Fruit fly (Drosophila melanogaster) whole organism, prepupa: ENCODE data around the gene qtc.
A peak's percentile ranks its signal among the peaks of the same experiment; 100 is the strongest.

ENCODE experiments used
- Blimp-1 ChIP-seq: fragments of 200-800 bp; sonication (Bioruptor generic); optimal IDR thresholded peaks from 3 replicates; lab custom pipeline; 2017; ENCODE audit warnings: missing biosample characterization, missing genetic modification characterization, mild to moderate bottlenecking, moderate library complexity, missing genetic modification reagents
- CG10631 ChIP-seq: fragments of 200-800 bp; sonication (Bioruptor generic); optimal IDR thresholded peaks from 2 replicates; lab custom pipeline; 2016; ENCODE audit warnings: missing biosample characterization, missing genetic modification characterization
- CG10669 ChIP-seq: fragments of 200-800 bp; sonication (Bioruptor generic); optimal IDR thresholded peaks from 3 replicates; lab custom pipeline; 2018; ENCODE audit warnings: missing biosample characterization, mild to moderate bottlenecking, missing genetic modification characterization, moderate library complexity
- CG11294 ChIP-seq: fragments of 200-800 bp; sonication (Bioruptor generic); IDR thresholded peaks from 2 replicates; pipeline ENCODE4 v1.3.6; 2022; ENCODE audit warnings: missing biosample characterization, missing genetic modification characterization
- CG11902 ChIP-seq: fragments of 200-800 bp; sonication (Bioruptor generic); optimal IDR thresholded peaks from 3 replicates; lab custom pipeline; 2016; ENCODE audit warnings: missing biosample characterization, missing genetic modification characterization
- CG15336 ChIP-seq: fragments of 200-800 bp; sonication (Bioruptor generic); IDR thresholded peaks from 2 replicates; pipeline ENCODE4 v1.3.6; 2022; ENCODE audit warnings: missing biosample characterization, missing genetic modification characterization
- CG1621 ChIP-seq: fragments of 200-800 bp; sonication (Bioruptor generic); optimal IDR thresholded peaks from 3 replicates; lab custom pipeline; 2018; ENCODE audit warnings: missing biosample characterization, mild to moderate bottlenecking, missing genetic modification characterization
- CG16779 ChIP-seq: fragments of 200-800 bp; sonication (Bioruptor generic); optimal IDR thresholded peaks from 3 replicates; lab custom pipeline; 2017; ENCODE audit warnings: missing biosample characterization, mild to moderate bottlenecking, missing genetic modification characterization
- CG3032 ChIP-seq: fragments of 200-800 bp; optimal IDR thresholded peaks from 2 replicates; lab custom pipeline; 2019; ENCODE audit warnings: missing biosample characterization, mild to moderate bottlenecking, missing genetic modification characterization, moderate library complexity
- CG31627 ChIP-seq: fragments of 200-800 bp; sonication (Bioruptor generic); optimal IDR thresholded peaks from 3 replicates; lab custom pipeline; 2016; ENCODE audit warnings: missing biosample characterization, missing genetic modification characterization
- CG34406 ChIP-seq: fragments of 200-800 bp; sonication (Bioruptor generic); optimal IDR thresholded peaks from 3 replicates; lab custom pipeline; 2016; ENCODE audit warnings: missing biosample characterization, missing genetic modification characterization
- CG6163 ChIP-seq: fragments of 200-800 bp; sonication (Bioruptor generic); IDR thresholded peaks from 3 replicates; pipeline ENCODE4 v1.3.6; 2022; ENCODE audit warnings: missing biosample characterization, missing genetic modification characterization
- CG6276 ChIP-seq: fragments of 200-800 bp; sonication (Bioruptor generic); optimal IDR thresholded peaks from 2 replicates; lab custom pipeline; 2017; ENCODE audit warnings: missing biosample characterization, mild to moderate bottlenecking, missing genetic modification characterization
- CG6792 ChIP-seq: fragments of 200-800 bp; sonication (Bioruptor generic); optimal IDR thresholded peaks from 3 replicates; lab custom pipeline; 2016; ENCODE audit warnings: missing biosample characterization, missing genetic modification characterization
- CG6808 ChIP-seq: fragments of 200-800 bp; sonication (Bioruptor generic); optimal IDR thresholded peaks from 3 replicates; lab custom pipeline; 2017; ENCODE audit warnings: missing biosample characterization, missing genetic modification characterization, mild to moderate bottlenecking, moderate library complexity, missing genetic modification reagents
- CG6854 ChIP-seq: fragments of 200-800 bp; sonication (Bioruptor generic); optimal IDR thresholded peaks from 2 replicates; lab custom pipeline; 2017; ENCODE audit warnings: missing biosample characterization, mild to moderate bottlenecking, missing genetic modification characterization
- CG7368 ChIP-seq: fragments of 200-800 bp; sonication (Bioruptor generic); optimal IDR thresholded peaks from 3 replicates; lab custom pipeline; 2016; ENCODE audit warnings: missing biosample characterization, missing genetic modification characterization
- CG8119 ChIP-seq: fragments of 200-800 bp; sonication (Bioruptor generic); IDR thresholded peaks from 3 replicates; pipeline ENCODE4 v1.3.6; 2022; ENCODE audit warnings: missing biosample characterization, missing genetic modification characterization
- CG8632 ChIP-seq: fragments of 200-800 bp; sonication (Bioruptor generic); optimal IDR thresholded peaks from 3 replicates; lab custom pipeline; 2016; ENCODE audit warnings: missing biosample characterization, missing genetic modification characterization
- CG9139 ChIP-seq: fragments of 200-800 bp; sonication (Bioruptor generic); optimal IDR thresholded peaks from 3 replicates; lab custom pipeline; 2017; ENCODE audit warnings: missing biosample characterization, mild to moderate bottlenecking, missing genetic modification characterization
- Eip93F ChIP-seq: fragments of 200-800 bp; sonication (Bioruptor generic); optimal IDR thresholded peaks from 2 replicates; lab custom pipeline; 2016; ENCODE audit warnings: missing biosample characterization, mild to moderate bottlenecking, missing genetic modification characterization
- Ets21C ChIP-seq: fragments of 200-800 bp; sonication (Bioruptor generic); optimal IDR thresholded peaks from 3 replicates; lab custom pipeline; 2016; ENCODE audit warnings: missing biosample characterization, missing genetic modification characterization
- Ets96B ChIP-seq: fragments of 200-800 bp; optimal IDR thresholded peaks from 2 replicates; lab custom pipeline; 2019; ENCODE audit warnings: missing biosample characterization, mild to moderate bottlenecking, missing genetic modification characterization, moderate library complexity
- Gug ChIP-seq: fragments of 200-800 bp; sonication (Bioruptor generic); IDR thresholded peaks from 2 replicates; pipeline ENCODE4 v1.3.6; 2022; ENCODE audit warnings: missing biosample characterization, missing genetic modification characterization
- Lpt ChIP-seq: fragments of 200-800 bp; sonication (Bioruptor generic); optimal IDR thresholded peaks from 3 replicates; lab custom pipeline; 2016; ENCODE audit warnings: missing biosample characterization, missing genetic modification characterization
- Met ChIP-seq: fragments of 200-800 bp; sonication (Bioruptor generic); optimal IDR thresholded peaks from 3 replicates; lab custom pipeline; 2016; ENCODE audit warnings: missing biosample characterization, missing genetic modification characterization
- OdsH ChIP-seq: fragments of 200-800 bp; sonication (Bioruptor generic); optimal IDR thresholded peaks from 3 replicates; lab custom pipeline; 2016; ENCODE audit warnings: missing biosample characterization, missing genetic modification characterization
- Sox14 ChIP-seq: fragments of 200-800 bp; sonication (Bioruptor generic); optimal IDR thresholded peaks from 3 replicates; lab custom pipeline; 2016; ENCODE audit warnings: missing biosample characterization, missing genetic modification characterization
- Sox15 ChIP-seq: fragments of 200-800 bp; sonication (Bioruptor generic); optimal IDR thresholded peaks from 3 replicates; lab custom pipeline; 2016; ENCODE audit warnings: missing biosample characterization, missing genetic modification characterization
- dac ChIP-seq: fragments of 200-800 bp; sonication (Bioruptor generic); optimal IDR thresholded peaks from 2 replicates; lab custom pipeline; 2017; ENCODE audit warnings: missing biosample characterization, mild to moderate bottlenecking, missing genetic modification characterization
- dsx ChIP-seq: fragments of 200-800 bp; optimal IDR thresholded peaks from 3 replicates; lab custom pipeline; 2019; ENCODE audit warnings: missing biosample characterization, mild to moderate bottlenecking, missing genetic modification characterization, moderate library complexity; ENCODE audit not compliant: poor library complexity, severe bottlenecking
- eg ChIP-seq: fragments of 200-800 bp; sonication (Bioruptor generic); IDR thresholded peaks from 3 replicates; pipeline ENCODE4 v1.3.6; 2022; ENCODE audit warnings: missing biosample characterization, missing genetic modification characterization
- fd85E ChIP-seq: fragments of 200-800 bp; sonication (Bioruptor generic); optimal IDR thresholded peaks from 3 replicates; lab custom pipeline; 2016; ENCODE audit warnings: missing biosample characterization, missing genetic modification characterization
- fkh ChIP-seq: fragments of 200-800 bp; sonication (Bioruptor generic); optimal IDR thresholded peaks from 3 replicates; lab custom pipeline; 2017; ENCODE audit warnings: missing biosample characterization, mild to moderate bottlenecking, missing genetic modification characterization, moderate library complexity
- lz ChIP-seq: fragments of 200-800 bp; sonication (Bioruptor generic); optimal IDR thresholded peaks from 3 replicates; lab custom pipeline; 2016; ENCODE audit warnings: missing biosample characterization, missing genetic modification characterization
- pdm3 ChIP-seq: fragments of 200-800 bp; sonication (Bioruptor generic); optimal IDR thresholded peaks from 3 replicates; lab custom pipeline; 2016; ENCODE audit warnings: missing biosample characterization, missing genetic modification characterization
- salr ChIP-seq, 2 experiments: fragments of 200-800 bp; sonication (Bioruptor generic); optimal IDR thresholded peaks; 3 replicates each; lab custom pipeline; 2016 to 2018; ENCODE audit warnings: missing biosample characterization in 2 of 2, missing genetic modification characterization in 2 of 2, mild to moderate bottlenecking in 1 of 2
- spab ChIP-seq: fragments of 200-800 bp; sonication (Bioruptor generic); optimal IDR thresholded peaks from 2 replicates; lab custom pipeline; 2017; ENCODE audit warnings: missing biosample characterization, mild to moderate bottlenecking, missing genetic modification characterization, missing genetic modification reagents
- ss ChIP-seq, 2 experiments: fragments of 200-800 bp; sonication (Bioruptor generic); optimal IDR thresholded peaks; 2 replicates in 1 of 2; 3 replicates in 1 of 2; lab custom pipeline; 2017 to 2018; ENCODE audit warnings: mild to moderate bottlenecking in 2 of 2, missing biosample characterization in 2 of 2, missing genetic modification characterization in 2 of 2, moderate library complexity in 1 of 2
- svp ChIP-seq: fragments of 200-800 bp; sonication (Bioruptor generic); peaks from one replicate; lab custom pipeline; 2016; ENCODE audit warnings: missing biosample characterization, missing genetic modification characterization
- topi ChIP-seq: fragments of 200-800 bp; sonication (Bioruptor generic); optimal IDR thresholded peaks from 3 replicates; lab custom pipeline; 2016; ENCODE audit warnings: missing biosample characterization, missing genetic modification characterization
- vri ChIP-seq: fragments of 200-800 bp; sonication (Bioruptor generic); optimal IDR thresholded peaks from 3 replicates; lab custom pipeline; 2016; ENCODE audit warnings: missing biosample characterization, mild to moderate bottlenecking, missing genetic modification characterization

Gene qtc

DNA sequence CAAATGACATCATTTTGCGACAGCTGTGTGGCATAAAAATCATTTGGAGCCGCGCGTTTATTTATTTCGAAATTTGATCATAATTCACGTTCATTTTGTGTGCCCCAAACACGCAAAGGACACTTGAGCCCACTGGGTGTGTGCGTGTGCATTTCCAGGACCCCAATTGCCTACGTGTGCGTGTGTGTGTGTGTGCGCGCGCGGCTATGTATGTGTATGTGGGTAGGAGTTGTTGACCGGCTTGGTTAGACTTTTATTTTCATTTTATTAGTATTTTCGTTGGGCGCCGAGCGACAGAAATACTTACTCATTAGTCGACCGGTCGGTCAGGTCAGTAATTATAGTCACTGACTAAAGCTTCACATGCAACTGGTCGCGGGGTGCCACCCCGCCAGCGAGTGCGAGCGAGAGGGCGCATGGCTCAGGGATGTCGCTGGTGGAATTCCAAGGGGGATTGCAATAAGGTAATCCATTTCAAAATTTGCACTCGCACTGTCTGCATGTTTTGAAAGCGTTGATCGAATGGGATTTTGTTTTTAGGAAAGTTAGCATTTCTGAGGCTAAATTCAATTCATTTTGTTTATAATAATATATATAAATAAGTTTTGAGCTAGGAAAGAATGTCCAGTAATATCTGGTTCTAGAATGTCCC, 17.0 kb upstream of the qtc start (continued):
- TF ChIP-seq CG3032 (tag; lab: Kevin White, UChicago) (peak; percentile 59), CG6163 (GFP tag; lab: Robert Waterston, UW) (peak; percentile 86), CG1621 (tag; lab: Kevin White, UChicago) (peak; percentile 49), fkh (GFP tag; lab: Kevin White, UChicago) (no peak), vri (GFP tag; lab: Kevin White, UChicago) (no peak), CG7368 (peak; percentile 52), CG6808 (GFP tag; lab: Kevin White, UChicago) (peak; percentile 61), OdsH (GFP tag; lab: Kevin White, UChicago) (peak; percentile 85), Sox14 (GFP tag; lab: Kevin White, UChicago) (peak; percentile 61), CG6792 (GFP tag; lab: Kevin White, UChicago) (peak; percentile 53), CG15336 (GFP tag; lab: Robert Waterston, UW) (peak; percentile 67), dac (GFP tag; lab: Kevin White, UChicago) (peak; percentile 75), CG11902 (GFP tag; lab: Kevin White, UChicago) (peak; percentile 45), fd85E (GFP tag; lab: Kevin White, UChicago) (no peak), CG11294 (GFP tag; lab: Robert Waterston, UW) (peak; percentile 67)
- TF ChIP-seq, all 60 proteins: peak for 54

DNA sequence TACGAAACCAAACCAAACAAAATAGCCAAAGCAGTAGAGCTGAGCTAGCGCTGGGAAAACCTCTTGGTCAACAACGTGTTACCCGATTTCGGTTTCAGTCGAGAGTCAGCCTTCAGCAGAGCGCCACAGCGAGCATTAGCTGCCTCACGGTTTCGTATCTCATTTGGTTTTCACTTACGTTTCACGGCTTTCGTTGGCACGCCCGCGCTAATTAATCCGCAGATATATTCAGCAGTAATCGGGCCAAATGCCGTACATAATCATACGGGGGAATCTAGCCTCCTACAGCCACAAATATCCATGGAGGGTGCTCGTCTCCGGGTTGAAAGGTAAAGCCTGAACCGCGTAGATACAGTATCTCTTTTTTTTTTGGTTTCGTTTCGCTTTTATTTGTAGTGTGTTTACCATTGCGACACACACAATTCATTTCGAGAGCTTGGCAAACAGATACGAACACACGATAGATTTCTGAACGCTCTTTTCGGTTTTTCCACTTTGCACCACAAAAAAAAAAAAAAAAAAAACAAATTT, 16.2 kb upstream of the qtc start, which contains the start of gene CG31650:
CG31650 (minus strand) TSS at position 352 of the 531 bp plus-strand sequence.
- TF ChIP-seq Lpt (GFP tag; lab: Kevin White, UChicago): no peak
- TF ChIP-seq fkh (GFP tag; lab: Kevin White, UChicago): peak; percentile 48
- TF ChIP-seq svp (GFP tag; lab: Kevin White, UChicago): peak; percentile 40
- TF ChIP-seq salr (GFP tag; optimal IDR thresholded peaks at IDR 0.05; lab: Kevin White, UChicago): no peak
- TF ChIP-seq CG8119 (GFP tag; lab: Robert Waterston, UW): no peak
- TF ChIP-seq eg (GFP tag; lab: Robert Waterston, UW): peak; percentile 14; the same call in 1 of the 3 replicates

DNA sequence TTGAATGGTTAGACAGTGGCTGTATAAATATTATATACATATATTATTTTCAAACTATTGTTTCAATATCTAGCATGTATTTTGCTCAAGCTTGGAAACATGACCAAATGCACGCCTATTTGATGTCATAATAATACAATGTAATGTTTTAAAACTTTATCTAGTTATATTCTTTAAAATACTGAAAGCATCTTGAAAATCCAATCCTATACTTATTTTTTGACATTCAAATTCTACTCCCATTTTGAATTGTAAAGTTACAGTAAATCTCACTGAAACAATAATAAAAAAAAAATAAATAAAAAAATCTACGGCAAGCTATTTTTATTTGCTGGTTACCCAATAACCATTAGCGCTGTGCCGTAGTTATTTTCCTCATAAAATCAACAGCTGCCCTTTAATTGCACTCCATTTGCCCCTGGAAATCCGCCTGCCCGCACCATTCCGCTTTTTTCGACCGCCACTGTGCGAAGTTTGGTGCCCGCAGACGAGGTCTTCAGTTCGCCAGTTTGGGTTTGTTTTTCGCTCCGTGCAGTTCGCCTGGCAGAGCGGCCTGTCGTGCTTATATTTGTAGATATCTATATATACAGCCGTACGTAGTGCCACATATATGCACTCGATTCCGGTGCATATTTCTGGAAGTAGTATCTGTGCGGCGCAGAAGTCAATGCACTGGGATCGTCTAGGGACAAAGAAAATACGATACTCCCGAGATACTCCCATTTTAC, 15.6 kb upstream of the qtc start:
- TF ChIP-seq Eip93F (GFP tag; lab: Kevin White, UChicago) (peak; percentile 30), OdsH (GFP tag; lab: Kevin White, UChicago) (peak; percentile 65), ss (GFP tag; optimal IDR thresholded peaks at IDR 0.05; lab: Kevin White, UChicago) (peak in 1 of 2 experiments; percentile 28), CG34406 (GFP tag; lab: Kevin White, UChicago) (peak; percentile 11), CG8632 (peak; percentile 24), Sox15 (GFP tag; lab: Kevin White, UChicago) (no peak), spab (GFP tag; lab: Kevin White, UChicago) (no peak), CG6854 (peak; percentile 2), Blimp-1 (no peak), CG16779 (tag; lab: Kevin White, UChicago) (peak; percentile 38), CG3032 (tag; lab: Kevin White, UChicago) (peak; percentile 11), lz (GFP tag; lab: Kevin White, UChicago) (peak; percentile 40), Ets96B (tag; lab: Kevin White, UChicago) (no peak), CG9139 (peak; percentile 7), CG7368 (no peak), CG6792 (GFP tag; lab: Kevin White, UChicago) (peak; percentile 11), CG11902 (GFP tag; lab: Kevin White, UChicago) (peak; percentile 20), pdm3 (GFP tag; lab: Kevin White, UChicago) (peak; percentile 50), dsx (GFP tag; lab: Kevin White, UChicago) (peak; percentile 16), dac (GFP tag; lab: Kevin White, UChicago) (no peak), Gug (GFP tag; lab: Robert Waterston, UW) (peak; percentile 18; the same call in 1 of the 2 replicates), CG31627 (GFP tag; lab: Kevin White, UChicago) (peak; percentile 40), CG10669 (GFP tag; lab: Kevin White, UChicago) (peak; percentile 29), Sox14 (GFP tag; lab: Kevin White, UChicago) (peak; percentile 66), CG10631 (GFP tag; lab: Kevin White, UChicago) (peak; percentile 57), Met (peak; percentile 66), Ets21C (GFP tag; lab: Kevin White, UChicago) (peak; percentile 15), eg (GFP tag; lab: Robert Waterston, UW) (peak; percentile 79), fkh (GFP tag; lab: Kevin White, UChicago) (peak; percentile 38), topi (GFP tag; lab: Kevin White, UChicago) (peak; percentile 37), CG6276 (GFP tag; lab: Kevin White, UChicago) (peak; percentile 56)
